Worm (Caenorhabditis elegans) whole organism, L2 larva: ENCODE measurements around the gene ess-2.

Source experiments
- alr-1 ChIP-seq: fragments of 150-350 bp; optimal IDR thresholded peaks from 2 replicates; lab custom pipeline; 2014; ENCODE audit warnings: missing biosample characterization, missing genetic modification characterization
- elt-1 ChIP-seq: fragments of 150-350 bp; optimal IDR thresholded peaks from 2 replicates; lab custom pipeline; 2014; ENCODE audit warnings: missing biosample characterization, missing genetic modification characterization
- elt-3 ChIP-seq: sonication (generic microtip); optimal IDR thresholded peaks from 2 replicates; lab custom pipeline; 2017; ENCODE audit warnings: missing biosample characterization, missing genetic modification characterization
- fos-1 ChIP-seq: fragments of 150-350 bp; optimal IDR thresholded peaks from 2 replicates; lab custom pipeline; 2014; ENCODE audit warnings: missing biosample characterization, missing genetic modification characterization
- mab-5 ChIP-seq: fragments of 150-350 bp; optimal IDR thresholded peaks from 2 replicates; lab custom pipeline; 2014; ENCODE audit warnings: missing biosample characterization, missing genetic modification characterization
- nhr-12 ChIP-seq: fragments of 150-350 bp; optimal IDR thresholded peaks from 2 replicates; lab custom pipeline; 2014; ENCODE audit warnings: missing biosample characterization, missing genetic modification characterization
- nhr-129 ChIP-seq: fragments of 150-350 bp; optimal IDR thresholded peaks from 2 replicates; lab custom pipeline; 2014; ENCODE audit warnings: missing biosample characterization, missing genetic modification characterization
- sem-4 ChIP-seq: fragments of 150-350 bp; optimal IDR thresholded peaks from 2 replicates; lab custom pipeline; 2014; ENCODE audit warnings: missing biosample characterization, missing genetic modification reagents, missing genetic modification characterization
- skn-1 ChIP-seq: sonication (generic microtip); optimal IDR thresholded peaks from 2 replicates; lab custom pipeline; 2017; ENCODE audit warnings: missing biosample characterization, missing genetic modification characterization
- zag-1 ChIP-seq: fragments of 150-350 bp; optimal IDR thresholded peaks from 2 replicates; lab custom pipeline; 2014; ENCODE audit warnings: missing biosample characterization, missing genetic modification characterization
- ztf-4 ChIP-seq: fragments of 150-350 bp; optimal IDR thresholded peaks from 2 replicates; lab custom pipeline; 2014; ENCODE audit warnings: missing biosample characterization, missing genetic modification characterization

- TF ChIP-seq nhr-129 (tag; lab: Kevin White, UChicago) (no peak), nhr-12 (tag; lab: Kevin White, UChicago) (no peak), skn-1 (no peak), elt-1 (no peak), ztf-4 (tag; lab: Kevin White, UChicago) (no peak), mab-5 (tag; lab: Kevin White, UChicago) (no peak), alr-1 (tag; lab: Kevin White, UChicago) (no peak), zag-1 (tag; lab: Kevin White, UChicago) (no peak), fos-1 (tag; lab: Kevin White, UChicago) (no peak), elt-3 (no peak), sem-4 (tag; lab: Kevin White, UChicago) (no peak)
Measured at ce11 chrIII:8466735-8467134, 23.4 kb downstream of the ess-2 start, which contains the start of gene mig-39.
